Worm (Caenorhabditis elegans) whole organism, L4 larva: ENCODE data around the gene Y41G9A.17.

Experiments
- D1046.2 ChIP-seq: fragments of 200-800 bp; sonication (Bioruptor generic); IDR thresholded peaks from 2 replicates; pipeline ENCODE4 v1.3.6; 2022; ENCODE audit warnings: missing genetic modification characterization, missing compliant biosample characterization
- F37D6.2 ChIP-seq: sonication (generic microtip); optimal IDR thresholded peaks from 2 replicates; lab custom pipeline; 2016; ENCODE audit warnings: mild to moderate bottlenecking, missing genetic modification characterization, missing compliant biosample characterization
- F44E2.7 ChIP-seq: fragments of 200-800 bp; sonication (Bioruptor generic); IDR thresholded peaks from 2 replicates; pipeline ENCODE4 v2.1.2; 2022; ENCODE audit warnings: missing genetic modification characterization, missing compliant biosample characterization
- R02D3.7 ChIP-seq: fragments of 150-350 bp; sonication (generic microtip); optimal IDR thresholded peaks from 3 replicates; lab custom pipeline; 2014; ENCODE audit warnings: missing biosample characterization, missing genetic modification characterization
- T20F7.1 ChIP-seq: fragments of 200-800 bp; sonication (Bioruptor generic); optimal IDR thresholded peaks from 2 replicates; lab custom pipeline; 2018; ENCODE audit warnings: mild to moderate bottlenecking, missing genetic modification characterization, missing compliant biosample characterization
- T26A8.4 ChIP-seq: fragments of 200-800 bp; sonication (Bioruptor generic); IDR thresholded peaks from 2 replicates; pipeline ENCODE4 v1.3.6; 2022; ENCODE audit warnings: missing genetic modification characterization, missing compliant biosample characterization
- Y105C5A.15 ChIP-seq: fragments of 200-800 bp; sonication (Bioruptor generic); IDR thresholded peaks from 2 replicates; pipeline ENCODE4 v1.3.6; 2022; ENCODE audit warnings: missing genetic modification characterization, missing compliant biosample characterization
- Y48G9A.11 ChIP-seq: fragments of 200-800 bp; sonication (Bioruptor generic); IDR thresholded peaks from 2 replicates; pipeline ENCODE4 v1.3.6; 2022; ENCODE audit warnings: missing genetic modification reagents, missing genetic modification characterization, missing compliant biosample characterization
- Y5F2A.4 ChIP-seq: fragments of 200-800 bp; sonication (Bioruptor generic); optimal IDR thresholded peaks from 2 replicates; lab custom pipeline; 2018; ENCODE audit warnings: mild to moderate bottlenecking, missing genetic modification characterization, missing compliant biosample characterization
- ZK337.2 ChIP-seq: fragments of 200-800 bp; sonication (Bioruptor generic); IDR thresholded peaks from 2 replicates; pipeline ENCODE4 v1.3.6; 2022; ENCODE audit warnings: missing genetic modification reagents, missing genetic modification characterization, missing compliant biosample characterization
- ZK546.5 ChIP-seq, 2 experiments: sonication (generic microtip); optimal IDR thresholded peaks; 2 replicates each; lab custom pipeline; 2017; ENCODE audit warnings: missing biosample characterization in 2 of 2, missing genetic modification characterization in 2 of 2
- aha-1 ChIP-seq: fragments of 150-350 bp; peaks from one replicate; lab custom pipeline; 2014; ENCODE audit warnings: missing biosample characterization, missing genetic modification characterization
- ceh-82 ChIP-seq: sonication (generic microtip); optimal IDR thresholded peaks from 2 replicates; lab custom pipeline; 2017; ENCODE audit warnings: missing biosample characterization, missing genetic modification characterization
- ces-1 ChIP-seq: fragments of 150-350 bp; sonication (generic microtip); optimal IDR thresholded peaks from 4 replicates; lab custom pipeline; 2014; ENCODE audit warnings: missing biosample characterization, missing genetic modification reagents, missing genetic modification characterization
- daf-16 ChIP-seq, 3 experiments: sonication (generic microtip); optimal IDR thresholded peaks; 2 replicates each; lab custom pipeline; 2016 to 2017; ENCODE audit warnings: missing genetic modification characterization in 3 of 3, missing genetic modification reagents in 3 of 3, mild to moderate bottlenecking in 2 of 3, missing compliant biosample characterization in 2 of 3, missing biosample characterization in 1 of 3, moderate library complexity in 1 of 3
- dmd-8 ChIP-seq: fragments of 200-800 bp; sonication (Bioruptor generic); IDR thresholded peaks from 2 replicates; pipeline ENCODE4 v1.3.6; 2022; ENCODE audit warnings: missing genetic modification characterization, missing compliant biosample characterization
- duxl-1 ChIP-seq: sonication (generic microtip); optimal IDR thresholded peaks from 2 replicates; lab custom pipeline; 2016; ENCODE audit warnings: mild to moderate bottlenecking, missing genetic modification characterization, moderate library complexity, missing compliant biosample characterization; ENCODE audit not compliant: poor library complexity
- fos-1 ChIP-seq: fragments of 150-350 bp; optimal IDR thresholded peaks from 2 replicates; lab custom pipeline; 2014; ENCODE audit warnings: missing biosample characterization, missing genetic modification characterization
- gei-8 ChIP-seq: fragments of 200-800 bp; sonication (Bioruptor generic); optimal IDR thresholded peaks from 2 replicates; lab custom pipeline; 2018; ENCODE audit warnings: mild to moderate bottlenecking, missing genetic modification characterization, missing compliant biosample characterization
- hlh-11 ChIP-seq: fragments of 200-800 bp; sonication (Bioruptor generic); optimal IDR thresholded peaks from 2 replicates; lab custom pipeline; 2018; ENCODE audit warnings: mild to moderate bottlenecking, missing genetic modification characterization, missing compliant biosample characterization
- hlh-30 ChIP-seq: sonication (generic microtip); optimal IDR thresholded peaks from 2 replicates; lab custom pipeline; 2017; ENCODE audit warnings: antibody characterized with exemption, mild to moderate bottlenecking, missing genetic modification characterization, missing compliant biosample characterization; ENCODE audit not compliant: insufficient read depth
- hmg-1.1 ChIP-seq: fragments of 200-800 bp; sonication (Bioruptor generic); IDR thresholded peaks from 2 replicates; pipeline ENCODE4 v1.3.6; 2022; ENCODE audit warnings: missing genetic modification reagents, missing genetic modification characterization, missing compliant biosample characterization
- lin-15B ChIP-seq: fragments of 150-350 bp; sonication (generic microtip); optimal IDR thresholded peaks from 3 replicates; lab custom pipeline; 2014; ENCODE audit warnings: missing biosample characterization, missing genetic modification characterization
- lin-39 ChIP-seq: fragments of 150-350 bp; optimal IDR thresholded peaks from 2 replicates; lab custom pipeline; 2014; ENCODE audit warnings: missing biosample characterization, missing genetic modification reagents, missing genetic modification characterization
- lsy-2 ChIP-seq, 2 experiments: fragments of 150-350 bp in 1 of 2; sonication (generic microtip) in 1 of 2; optimal IDR thresholded peaks; 2 replicates each; lab custom pipeline; 2014 to 2017; ENCODE audit warnings: missing biosample characterization in 2 of 2, missing genetic modification characterization in 2 of 2
- madf-5 ChIP-seq, 2 experiments: fragments of 200-800 bp; sonication (Bioruptor generic); IDR thresholded peaks; 2 replicates each; pipeline ENCODE4 v1.3.6; 2022; ENCODE audit warnings: missing compliant biosample characterization in 2 of 2, missing genetic modification characterization in 2 of 2
- madf-9 ChIP-seq: fragments of 200-800 bp; sonication (Bioruptor generic); conservative IDR thresholded peaks from 2 replicates; pipeline ENCODE4 v1.3.6; 2022; ENCODE audit warnings: missing genetic modification reagents, missing genetic modification characterization, missing compliant biosample characterization
- mes-2 ChIP-seq: sonication (generic microtip); optimal IDR thresholded peaks from 2 replicates; lab custom pipeline; 2016; ENCODE audit warnings: missing genotype, mild to moderate bottlenecking, missing genetic modification characterization, missing compliant biosample characterization; ENCODE audit not compliant: poor library complexity, severe bottlenecking
- nhr-10 ChIP-seq: fragments of 150-350 bp; optimal IDR thresholded peaks from 2 replicates; lab custom pipeline; 2014; ENCODE audit warnings: missing biosample characterization, missing genetic modification characterization
- nhr-11 ChIP-seq: fragments of 150-350 bp; optimal IDR thresholded peaks from 2 replicates; lab custom pipeline; 2014; ENCODE audit warnings: missing biosample characterization, missing genetic modification characterization
- nhr-111 ChIP-seq: fragments of 200-800 bp; sonication (Bioruptor generic); optimal IDR thresholded peaks from 2 replicates; lab custom pipeline; 2018; ENCODE audit warnings: mild to moderate bottlenecking, missing genetic modification characterization, missing compliant biosample characterization
- nhr-41 ChIP-seq: fragments of 200-800 bp; sonication (Bioruptor generic); IDR thresholded peaks from 2 replicates; pipeline ENCODE4 v1.3.6; 2022; ENCODE audit warnings: missing genetic modification reagents, missing genetic modification characterization, missing compliant biosample characterization
- nhr-42 ChIP-seq: fragments of 200-800 bp; sonication (Bioruptor generic); IDR thresholded peaks from 2 replicates; pipeline ENCODE4 v1.3.6; 2022; ENCODE audit warnings: missing genetic modification characterization, missing compliant biosample characterization
- nhr-48 ChIP-seq: sonication (generic microtip); optimal IDR thresholded peaks from 2 replicates; lab custom pipeline; 2016; ENCODE audit warnings: mild to moderate bottlenecking, missing genetic modification characterization, missing compliant biosample characterization
- nhr-6 ChIP-seq: fragments of 150-350 bp; optimal IDR thresholded peaks from 2 replicates; lab custom pipeline; 2014; ENCODE audit warnings: missing biosample characterization, missing genetic modification characterization
- nhr-76 ChIP-seq: fragments of 150-350 bp; optimal IDR thresholded peaks from 2 replicates; lab custom pipeline; 2014; ENCODE audit warnings: missing biosample characterization, missing genetic modification characterization
- nhr-77 ChIP-seq: fragments of 150-350 bp; optimal IDR thresholded peaks from 2 replicates; lab custom pipeline; 2014; ENCODE audit warnings: missing biosample characterization, missing genetic modification characterization
- pha-4 ChIP-seq, 2 experiments: fragments of 150-350 bp in 1 of 2; fragments of 200-800 bp in 1 of 2; sonication (Bioruptor generic) in 1 of 2; IDR thresholded peaks in 1 of 2; optimal IDR thresholded peaks in 1 of 2; 2 replicates each; pipeline versions ENCODE4 v1.3.6 to Lab custom; 2014 to 2022; ENCODE audit warnings: missing genetic modification characterization in 2 of 2, missing genetic modification reagents in 2 of 2, missing biosample characterization in 1 of 2, missing compliant biosample characterization in 1 of 2
- php-3 ChIP-seq: fragments of 200-800 bp; sonication (Bioruptor generic); IDR thresholded peaks from 2 replicates; pipeline ENCODE4 v1.3.6; 2022; ENCODE audit warnings: missing genetic modification reagents, missing genetic modification characterization, missing compliant biosample characterization
- pqm-1 ChIP-seq: sonication (generic microtip); optimal IDR thresholded peaks from 2 replicates; lab custom pipeline; 2017; ENCODE audit warnings: missing biosample characterization, missing genetic modification characterization
- sdz-12 ChIP-seq: fragments of 200-800 bp; sonication (Bioruptor generic); optimal IDR thresholded peaks from 2 replicates; lab custom pipeline; 2018; ENCODE audit warnings: mild to moderate bottlenecking, missing genetic modification characterization, missing compliant biosample characterization
- skn-1 ChIP-seq: fragments of 150-350 bp; optimal IDR thresholded peaks from 2 replicates; lab custom pipeline; 2014; ENCODE audit warnings: missing biosample characterization, missing genetic modification characterization
- tra-1 ChIP-seq: fragments of 200-800 bp; sonication (Bioruptor generic); IDR thresholded peaks from 2 replicates; pipeline ENCODE4 v1.3.6; 2022; ENCODE audit warnings: missing genetic modification reagents, missing genetic modification characterization, missing compliant biosample characterization
- unc-39 ChIP-seq: sonication (generic microtip); optimal IDR thresholded peaks from 2 replicates; lab custom pipeline; 2017; ENCODE audit warnings: missing biosample characterization, missing genetic modification characterization
- zag-1 ChIP-seq: fragments of 150-350 bp; optimal IDR thresholded peaks from 2 replicates; lab custom pipeline; 2014; ENCODE audit warnings: missing biosample characterization, missing genetic modification characterization
- zip-11 ChIP-seq: fragments of 200-800 bp; sonication (Bioruptor generic); IDR thresholded peaks from 2 replicates; pipeline ENCODE4 v1.3.6; 2022; ENCODE audit warnings: missing genetic modification characterization, missing compliant biosample characterization
- ztf-11 ChIP-seq: fragments of 150-350 bp; optimal IDR thresholded peaks from 2 replicates; lab custom pipeline; 2014; ENCODE audit warnings: missing biosample characterization, missing genetic modification characterization

Gene Y41G9A.17

ce11 chrX:2971542-2971988 is 28.0 kb downstream of the Y41G9A.17 start (continued):
- TF ChIP-seq hmg-1.1 (GFP tag; lab: Robert Waterston, UW), result peak; percentile 76
- TF ChIP-seq aha-1 (tag; lab: Kevin White, UChicago), result peak; percentile 99
- TF ChIP-seq F37D6.2 (tag; lab: Kevin White, UChicago), result peak; percentile 58
- peak; percentile 78; the same call in 1 of the 2 replicates for TF ChIP-seq pha-4 (GFP tag; IDR thresholded peaks at IDR 0.05; lab: Robert Waterston, UW)
- no peak for TF ChIP-seq pha-4 (tag; optimal IDR thresholded peaks at IDR 0.05; lab: Kevin White, UChicago)
- peak; percentile 74 for TF ChIP-seq nhr-48 (tag; lab: Kevin White, UChicago)
- no peak for TF ChIP-seq unc-39 (tag; lab: Kevin White, UChicago)
- TF ChIP-seq ZK546.5 (tag; optimal IDR thresholded peaks at IDR 0.05; lab: Kevin White, UChicago), result no peak
- TF ChIP-seq lsy-2 (tag; optimal IDR thresholded peaks at IDR 0.05; lab: Kevin White, UChicago), result peak; percentile 82 to 84
- no peak for TF ChIP-seq dmd-8 (GFP tag; lab: Robert Waterston, UW)
- no peak for TF ChIP-seq nhr-111 (GFP tag; lab: Kevin White, UChicago)
- TF ChIP-seq mes-2, result peak; percentile 70
- no peak for TF ChIP-seq lin-39
- peak; percentile 100 for TF ChIP-seq hlh-30 (tag; lab: Kevin White, UChicago)

- no peak for TF ChIP-seq nhr-111 (GFP tag; lab: Kevin White, UChicago)
- TF ChIP-seq ces-1, result no peak
- TF ChIP-seq nhr-11 (tag; lab: Kevin White, UChicago), result no peak
- no peak for TF ChIP-seq T20F7.1 (GFP tag; lab: Kevin White, UChicago)
- TF ChIP-seq nhr-10 (tag; lab: Kevin White, UChicago), result no peak
- TF ChIP-seq T26A8.4 (GFP tag; lab: Robert Waterston, UW), result peak; percentile 9; the same call in 1 of the 2 replicates
- no peak for TF ChIP-seq gei-8 (GFP tag; lab: Kevin White, UChicago)
- no peak for TF ChIP-seq nhr-77 (tag; lab: Kevin White, UChicago)
- TF ChIP-seq tra-1 (GFP tag; lab: Robert Waterston, UW), result no peak
- TF ChIP-seq zip-11 (GFP tag; lab: Robert Waterston, UW), result no peak
- TF ChIP-seq R02D3.7 (tag; lab: Kevin White, UChicago), result no peak
- 0 out of 2 replicates have a peak, but pooled peaks have one; percentile 15 for TF ChIP-seq hmg-1.1 (GFP tag; lab: Robert Waterston, UW)
- TF ChIP-seq D1046.2 (GFP tag; lab: Robert Waterston, UW), result no peak
- TF ChIP-seq duxl-1, result no peak
- TF ChIP-seq F44E2.7, result no peak
- TF ChIP-seq php-3, result 0 out of 2 replicates have a peak, but pooled peaks have one; percentile 13
- TF ChIP-seq skn-1, result no peak
- TF ChIP-seq nhr-42 (GFP tag; lab: Robert Waterston, UW), result no peak
- peak; percentile 24 for TF ChIP-seq hlh-11 (tag; lab: Kevin White, UChicago)
- TF ChIP-seq ceh-82 (tag; lab: Kevin White, UChicago), result no peak
- no peak for TF ChIP-seq Y5F2A.4 (GFP tag; lab: Kevin White, UChicago)
- TF ChIP-seq daf-16 (GFP tag; optimal IDR thresholded peaks at IDR 0.05; lab: Kevin White, UChicago), result no peak
- peak; percentile 90 for TF ChIP-seq daf-16 (tag; optimal IDR thresholded peaks at IDR 0.05; lab: Kevin White, UChicago)
- no peak for TF ChIP-seq lsy-2 (tag; optimal IDR thresholded peaks at IDR 0.05; lab: Kevin White, UChicago)
- no peak for TF ChIP-seq nhr-6
- TF ChIP-seq sdz-12, result no peak
- no peak for TF ChIP-seq nhr-41 (GFP tag; lab: Robert Waterston, UW)
- no peak for TF ChIP-seq Y105C5A.15
- TF ChIP-seq madf-9, result 0 out of 2 replicates have a peak, but pooled peaks have one; percentile 1
- no peak for TF ChIP-seq zag-1 (tag; lab: Kevin White, UChicago)
- no peak for TF ChIP-seq ZK337.2 (GFP tag; lab: Robert Waterston, UW)
- no peak for TF ChIP-seq Y48G9A.11 (GFP tag; lab: Robert Waterston, UW)
- no peak for TF ChIP-seq pqm-1 (tag; lab: Kevin White, UChicago)
- TF ChIP-seq madf-5 (GFP tag; IDR thresholded peaks at IDR 0.05; lab: Robert Waterston, UW), result 0 out of 4 replicates have a peak, but pooled peaks of 1 of the 2 experiments have one; percentile 30
- TF ChIP-seq lin-15B (tag; lab: Kevin White, UChicago), result no peak
- TF ChIP-seq lin-39, result no peak
- TF ChIP-seq pha-4 (GFP tag; IDR thresholded peaks at IDR 0.05; lab: Robert Waterston, UW), result no peak
- no peak for TF ChIP-seq pha-4 (tag; optimal IDR thresholded peaks at IDR 0.05; lab: Kevin White, UChicago)
- no peak for TF ChIP-seq ztf-11 (tag; lab: Kevin White, UChicago)
- no peak for TF ChIP-seq nhr-76 (tag; lab: Kevin White, UChicago)
- TF ChIP-seq fos-1, result no peak
Measured at ce11 chrX:2970804-2971395, 28.7 kb downstream of the Y41G9A.17 start.
